Worm (Caenorhabditis elegans) whole organism, mixed stage, embryonic: ENCODE data around the gene C23G10.2.

Experiments used
- M03D4.4 ChIP-seq: sonication (generic microtip); optimal IDR thresholded peaks from 2 replicates; lab custom pipeline; 2017; ENCODE audit warnings: mild to moderate bottlenecking, missing genetic modification characterization, missing compliant biosample characterization
- bed-3 ChIP-seq: fragments of 200-800 bp; sonication (Bioruptor generic); optimal IDR thresholded peaks from 3 replicates; lab custom pipeline; 2018; ENCODE audit warnings: mild to moderate bottlenecking, missing genetic modification characterization, moderate library complexity, missing compliant biosample characterization
- blmp-1 ChIP-seq: fragments of 150-350 bp; optimal IDR thresholded peaks from 2 replicates; lab custom pipeline; 2014; ENCODE audit warnings: missing biosample characterization, missing genetic modification characterization
- ceh-43 ChIP-seq: fragments of 200-800 bp; sonication (Bioruptor generic); optimal IDR thresholded peaks from 2 replicates; lab custom pipeline; 2018; ENCODE audit warnings: mild to moderate bottlenecking, missing genetic modification characterization, moderate library complexity, missing compliant biosample characterization
- ceh-83 ChIP-seq: fragments of 200-800 bp; sonication (Bioruptor generic); optimal IDR thresholded peaks from 2 replicates; lab custom pipeline; 2018; ENCODE audit warnings: mild to moderate bottlenecking, missing genetic modification characterization, missing compliant biosample characterization
- ces-1 ChIP-seq: fragments of 150-350 bp; optimal IDR thresholded peaks from 2 replicates; lab custom pipeline; 2014; ENCODE audit warnings: missing biosample characterization, missing genetic modification reagents, missing genetic modification characterization
- cnd-1 ChIP-seq: fragments of 200-800 bp; sonication (Bioruptor generic); optimal IDR thresholded peaks from 2 replicates; lab custom pipeline; 2018; ENCODE audit warnings: mild to moderate bottlenecking, missing genetic modification characterization, missing compliant biosample characterization
- drap-1 ChIP-seq: fragments of 200-800 bp; sonication (Bioruptor generic); optimal IDR thresholded peaks from 3 replicates; lab custom pipeline; 2018; ENCODE audit warnings: mild to moderate bottlenecking, missing genetic modification characterization, missing compliant biosample characterization
- elt-1 ChIP-seq: sonication (generic microtip); optimal IDR thresholded peaks from 2 replicates; lab custom pipeline; 2017; ENCODE audit warnings: missing genetic modification characterization, mild to moderate bottlenecking, missing compliant biosample characterization, antibody characterized with exemption, moderate library complexity, borderline replicate concordance; ENCODE audit not compliant: insufficient read depth
- elt-3 ChIP-seq: fragments of 150-350 bp; optimal IDR thresholded peaks from 2 replicates; lab custom pipeline; 2014; ENCODE audit warnings: missing biosample characterization, missing genetic modification characterization
- flh-1 ChIP-seq: fragments of 200-800 bp; sonication (Bioruptor generic); optimal IDR thresholded peaks from 2 replicates; lab custom pipeline; 2018; ENCODE audit warnings: mild to moderate bottlenecking, missing genetic modification characterization, moderate library complexity, missing compliant biosample characterization
- hlh-1 ChIP-seq: fragments of 150-350 bp; optimal IDR thresholded peaks from 2 replicates; lab custom pipeline; 2014; ENCODE audit warnings: missing biosample characterization, missing genetic modification reagents, missing genetic modification characterization
- lin-13 ChIP-seq: fragments of 150-350 bp; optimal IDR thresholded peaks from 2 replicates; lab custom pipeline; 2014; ENCODE audit warnings: missing biosample characterization, missing genetic modification characterization
- lin-32 ChIP-seq: fragments of 200-800 bp; sonication (Bioruptor generic); optimal IDR thresholded peaks from 2 replicates; lab custom pipeline; 2018; ENCODE audit warnings: mild to moderate bottlenecking, missing genetic modification characterization, missing compliant biosample characterization
- lsy-2 ChIP-seq: fragments of 150-350 bp; optimal IDR thresholded peaks from 2 replicates; lab custom pipeline; 2014; ENCODE audit warnings: missing biosample characterization, missing genetic modification characterization
- mep-1 ChIP-seq: fragments of 150-350 bp; optimal IDR thresholded peaks from 2 replicates; lab custom pipeline; 2017; ENCODE audit warnings: missing biosample characterization, missing genetic modification reagents, missing genetic modification characterization, inconsistent platforms
- mls-2 ChIP-seq: sonication (generic microtip); optimal IDR thresholded peaks from 2 replicates; lab custom pipeline; 2016; ENCODE audit warnings: mild to moderate bottlenecking, missing genetic modification characterization, moderate library complexity, missing compliant biosample characterization
- nhr-2 ChIP-seq: fragments of 150-350 bp; optimal IDR thresholded peaks from 2 replicates; lab custom pipeline; 2014; ENCODE audit warnings: missing biosample characterization, missing genetic modification characterization
- nhr-237 ChIP-seq: fragments of 150-350 bp; optimal IDR thresholded peaks from 2 replicates; lab custom pipeline; 2014; ENCODE audit warnings: missing biosample characterization, missing genetic modification characterization
- nhr-76 ChIP-seq: sonication (generic microtip); optimal IDR thresholded peaks from 2 replicates; lab custom pipeline; 2017; ENCODE audit warnings: missing biosample characterization, missing genetic modification characterization
- pha-4 ChIP-seq: fragments of 150-350 bp; optimal IDR thresholded peaks from 2 replicates; lab custom pipeline; 2018; ENCODE audit warnings: missing biosample characterization, missing genetic modification reagents, missing genetic modification characterization
- sem-2 ChIP-seq: fragments of 200-800 bp; sonication (Bioruptor generic); optimal IDR thresholded peaks from 2 replicates; lab custom pipeline; 2018; ENCODE audit warnings: mild to moderate bottlenecking, missing genetic modification characterization, missing compliant biosample characterization
- snpc-4 ChIP-seq: fragments of 150-350 bp; optimal IDR thresholded peaks from 2 replicates; lab custom pipeline; 2014; ENCODE audit warnings: missing biosample characterization, missing genetic modification characterization
- sptf-1 ChIP-seq: sonication (generic microtip); optimal IDR thresholded peaks from 2 replicates; lab custom pipeline; 2017; ENCODE audit warnings: mild to moderate bottlenecking, missing genetic modification characterization, moderate library complexity, missing compliant biosample characterization
- tbx-8 ChIP-seq: fragments of 200-800 bp; sonication (Bioruptor generic); optimal IDR thresholded peaks from 2 replicates; lab custom pipeline; 2018; ENCODE audit warnings: mild to moderate bottlenecking, missing genetic modification characterization, moderate library complexity, missing compliant biosample characterization
- unc-120 ChIP-seq: sonication (generic microtip); optimal IDR thresholded peaks from 2 replicates; lab custom pipeline; 2017; ENCODE audit warnings: missing genetic modification characterization, missing compliant biosample characterization; ENCODE audit not compliant: poor library complexity, severe bottlenecking
- unc-39 ChIP-seq: fragments of 150-350 bp; optimal IDR thresholded peaks from 2 replicates; lab custom pipeline; 2014; ENCODE audit warnings: missing biosample characterization, missing genetic modification characterization
- unc-62 ChIP-seq: fragments of 150-350 bp; optimal IDR thresholded peaks from 2 replicates; lab custom pipeline; 2014; ENCODE audit warnings: missing biosample characterization, missing genetic modification reagents, missing genetic modification characterization
- ztf-11 ChIP-seq: fragments of 150-350 bp; optimal IDR thresholded peaks from 2 replicates; lab custom pipeline; 2014; ENCODE audit warnings: missing biosample characterization, missing genetic modification characterization

The C23G10.2 gene

ce11 chrIII:6163381-6163780 lies 44.5 kb upstream of the C23G10.2 start:
- TF ChIP-seq lsy-2 (tag; lab: Kevin White, UChicago) (no peak), unc-120 (tag; lab: Kevin White, UChicago) (no peak), elt-1 (tag; lab: Kevin White, UChicago) (no peak), M03D4.4 (no peak)

- TF ChIP-seq M03D4.4 = no peak
- TF ChIP-seq lin-32 (GFP tag; lab: Kevin White, UChicago) = no peak
- no peak for TF ChIP-seq ceh-83 (GFP tag; lab: Kevin White, UChicago)
- no peak for TF ChIP-seq mls-2 (tag; lab: Kevin White, UChicago)
- no peak for TF ChIP-seq sptf-1
- TF ChIP-seq unc-39 (tag; lab: Kevin White, UChicago) = no peak
- TF ChIP-seq hlh-1 = no peak
- no peak for TF ChIP-seq tbx-8 (GFP tag; lab: Kevin White, UChicago)
- TF ChIP-seq ces-1 (GFP tag; lab: Kevin White, UChicago) = no peak
- TF ChIP-seq drap-1 = no peak
- TF ChIP-seq unc-62 (GFP tag; lab: Kevin White, UChicago) = no peak
- TF ChIP-seq nhr-237 (tag; lab: Kevin White, UChicago) = no peak
- TF ChIP-seq mep-1 (tag; lab: Kevin White, UChicago) = no peak
- TF ChIP-seq lsy-2 (tag; lab: Kevin White, UChicago) = no peak
- TF ChIP-seq, all 35 proteins: peak for 0
Observed at ce11 chrIII:6164253-6164971, 43.5 kb upstream of the C23G10.2 start, which contains the start of gene F42A10.9. TSS of gene F42A10.9 (plus strand) at chrIII:6164573.

ce11 chrIII:6165240-6165639 lies 42.6 kb upstream of the C23G10.2 start:
- TF ChIP-seq nhr-76 (tag; lab: Kevin White, UChicago) (no peak), hlh-1 (no peak), sem-2 (GFP tag; lab: Kevin White, UChicago) (no peak), flh-1 (GFP tag; lab: Kevin White, UChicago) (no peak), nhr-237 (tag; lab: Kevin White, UChicago) (no peak), unc-62 (GFP tag; lab: Kevin White, UChicago) (no peak), tbx-8 (GFP tag; lab: Kevin White, UChicago) (no peak), elt-3 (no peak), ceh-83 (GFP tag; lab: Kevin White, UChicago) (no peak), drap-1 (no peak), sptf-1 (no peak), unc-120 (tag; lab: Kevin White, UChicago) (no peak), bed-3 (GFP tag; lab: Kevin White, UChicago) (no peak), cnd-1 (tag; lab: Kevin White, UChicago) (no peak), nhr-2 (tag; lab: Kevin White, UChicago) (no peak), snpc-4 (tag; lab: Kevin White, UChicago) (no peak)
- TF ChIP-seq, all 35 proteins: peak for 0

ce11 chrIII:6166634-6167033 lies 41.2 kb upstream of the C23G10.2 start:
- TF ChIP-seq pha-4 (tag; lab: Kevin White, UChicago) (no peak), ztf-11 (tag; lab: Kevin White, UChicago) (no peak), lin-13 (tag; lab: Kevin White, UChicago) (no peak), mep-1 (tag; lab: Kevin White, UChicago) (no peak), sptf-1 (no peak), mls-2 (tag; lab: Kevin White, UChicago) (no peak), unc-39 (tag; lab: Kevin White, UChicago) (no peak), unc-62 (GFP tag; lab: Kevin White, UChicago) (no peak)

- TF ChIP-seq M03D4.4 = no peak
- TF ChIP-seq unc-62 (GFP tag; lab: Kevin White, UChicago) = no peak
- no peak for TF ChIP-seq mep-1 (tag; lab: Kevin White, UChicago)
- TF ChIP-seq flh-1 (GFP tag; lab: Kevin White, UChicago) = no peak
- no peak for TF ChIP-seq ceh-43 (GFP tag; lab: Kevin White, UChicago)
- no peak for TF ChIP-seq blmp-1 (tag; lab: Kevin White, UChicago)
- TF ChIP-seq elt-1 (tag; lab: Kevin White, UChicago) = no peak
Observed at ce11 chrIII:6168497-6169227, 39.2 kb upstream of the C23G10.2 start, which contains the start of gene efk-1. TSS of gene efk-1 (minus strand) at chrIII:6168547.
